Worm (Caenorhabditis elegans): Measurements from ENCODE around the gene T05H10.1.

T05H10.1 gene

DNA sequence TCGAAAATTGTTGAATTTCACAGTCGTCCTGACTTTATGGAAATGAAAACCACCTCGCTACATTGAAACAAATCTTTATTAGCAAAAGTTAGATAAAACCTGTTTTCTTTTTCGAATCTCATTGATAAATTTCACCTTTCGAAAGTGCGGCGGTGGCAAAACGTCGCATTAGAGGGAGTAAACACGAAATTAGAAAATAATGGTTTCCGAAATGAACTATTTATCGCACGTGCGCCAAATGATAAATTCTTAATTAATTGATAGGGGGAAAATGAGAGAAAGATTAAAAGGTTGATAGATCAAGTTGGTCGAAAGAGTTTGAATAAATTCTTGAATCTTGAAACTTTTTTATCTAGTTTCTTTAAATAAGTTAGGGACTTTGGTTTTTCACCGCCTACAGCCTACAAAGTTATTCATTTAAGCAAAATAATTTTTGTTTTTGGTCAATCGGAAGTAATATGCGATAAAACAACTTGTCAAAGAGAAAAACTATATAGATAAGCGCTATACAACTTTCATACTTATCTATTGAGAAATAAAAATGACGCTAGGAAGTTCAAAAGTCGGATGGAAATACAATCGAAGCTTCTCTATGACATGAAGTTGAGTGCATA is 28.7 kb downstream of the T05H10.1 start (continued):
- no peak for TF ChIP-seq mes-2 (tag; optimal IDR thresholded peaks at IDR 0.05; ENCODE audit: poor library complexity, severe bottlenecking)

DNA sequence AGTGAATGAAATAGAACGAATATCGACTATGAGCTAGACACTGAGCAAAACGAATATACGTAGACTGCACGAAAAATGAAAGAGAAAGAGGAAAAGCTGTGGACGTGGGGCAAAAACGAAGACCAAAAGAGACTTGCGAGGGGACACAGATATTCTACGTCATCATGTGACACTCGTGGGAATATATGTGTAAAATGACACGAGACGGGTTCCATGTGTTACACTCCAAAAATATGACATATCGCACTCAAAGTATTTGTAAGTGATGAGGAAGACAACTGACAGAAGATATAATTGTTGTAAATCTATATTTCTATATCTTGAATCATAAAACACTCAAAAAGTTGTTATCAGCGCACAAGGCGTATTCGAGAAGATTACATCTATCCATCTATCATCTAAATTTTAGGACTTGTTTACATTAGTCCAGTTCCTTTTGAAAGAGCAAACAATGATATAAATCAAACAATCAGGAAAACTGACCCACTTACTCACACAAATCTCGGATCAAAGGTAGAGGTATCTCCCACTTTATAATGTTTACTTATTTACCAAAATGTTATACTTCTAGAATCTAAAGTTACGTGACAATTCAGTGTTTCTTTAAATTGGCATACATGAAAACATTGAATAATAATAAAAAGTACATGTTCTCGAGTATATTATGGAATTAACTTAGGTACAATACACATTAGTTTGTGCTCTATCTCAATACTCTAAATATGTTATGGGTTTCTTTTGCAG is 29.6 kb downstream of the T05H10.1 start:
- no peak for TF ChIP-seq ztf-7 (tag; optimal IDR thresholded peaks at IDR 0.05)
- TF ChIP-seq egl-43 (GFP tag; IDR thresholded peaks at IDR 0.05): no peak
- TF ChIP-seq aly-2 (tag; optimal IDR thresholded peaks at IDR 0.05): no peak
- no peak for TF ChIP-seq Y5F2A.4 (GFP tag; optimal IDR thresholded peaks at IDR 0.05)
- no peak for TF ChIP-seq lin-29 (GFP tag; IDR thresholded peaks at IDR 0.05)
- no peak for TF ChIP-seq fos-1 (tag; optimal IDR thresholded peaks at IDR 0.05)
- TF ChIP-seq daf-16 (GFP tag; optimal IDR thresholded peaks at IDR 0.05): peak in 1 of 2 experiments; percentile 63
- TF ChIP-seq daf-16 (tag; optimal IDR thresholded peaks at IDR 0.05): no peak
- no peak for TF ChIP-seq egl-27 (tag; optimal IDR thresholded peaks at IDR 0.05)
- TF ChIP-seq nhr-237 (tag; optimal IDR thresholded peaks at IDR 0.05): no peak
- TF ChIP-seq nhr-11 (tag; optimal IDR thresholded peaks at IDR 0.05): peak; percentile 54
- no peak for TF ChIP-seq ZK337.2 (GFP tag; IDR thresholded peaks at IDR 0.05)
- no peak for TF ChIP-seq ceh-28 (tag; optimal IDR thresholded peaks at IDR 0.05)
- no peak for TF ChIP-seq vab-7 (GFP tag; IDR thresholded peaks at IDR 0.05)
- TF ChIP-seq arid-1 (GFP tag; conservative IDR thresholded peaks at IDR 0.05): no peak
- peak; percentile 96 for TF ChIP-seq aha-1 (tag)
- no peak for TF ChIP-seq ztf-11 (tag; optimal IDR thresholded peaks at IDR 0.05)
- no peak for TF ChIP-seq dve-1 (tag; optimal IDR thresholded peaks at IDR 0.05; ENCODE audit: insufficient read depth)
- TF ChIP-seq rbr-2 (tag; optimal IDR thresholded peaks at IDR 0.05): peak; percentile 38
- no peak for TF ChIP-seq saeg-2 (GFP tag; IDR thresholded peaks at IDR 0.05)
- no peak for TF ChIP-seq F49E8.2 (tag; optimal IDR thresholded peaks at IDR 0.05; ENCODE audit: borderline replicate concordance)
- no peak for TF ChIP-seq lim-7 (GFP tag; IDR thresholded peaks at IDR 0.05)
- no peak for TF ChIP-seq ama-1 (optimal IDR thresholded peaks at IDR 0.05)
- TF ChIP-seq pha-4 (GFP tag; IDR thresholded peaks at IDR 0.05): no peak
- TF ChIP-seq pha-4 (tag; optimal IDR thresholded peaks at IDR 0.05): no peak
- TF ChIP-seq snpc-4 (tag; optimal IDR thresholded peaks at IDR 0.05): no peak
- TF ChIP-seq nhr-25 (tag; optimal IDR thresholded peaks at IDR 0.05; ENCODE audit: borderline replicate concordance, insufficient read depth): no peak
- TF ChIP-seq mdt-29 (GFP tag; IDR thresholded peaks at IDR 0.05): no peak
- no peak for TF ChIP-seq jun-1 (tag; optimal IDR thresholded peaks at IDR 0.05)
- peak; percentile 81 for TF ChIP-seq nhr-48 (tag; optimal IDR thresholded peaks at IDR 0.05)
- no peak for TF ChIP-seq pqm-1 (tag; optimal IDR thresholded peaks at IDR 0.05)
- no peak for TF ChIP-seq lin-13 (GFP tag; optimal IDR thresholded peaks at IDR 0.05)
- TF ChIP-seq Y48G9A.11 (GFP tag; IDR thresholded peaks at IDR 0.05): no peak
- TF ChIP-seq daf-12 (tag; optimal IDR thresholded peaks at IDR 0.05): no peak
- no peak for TF ChIP-seq nhr-111 (GFP tag; optimal IDR thresholded peaks at IDR 0.05)
- peak in 1 of 2 experiments; percentile 41 for TF ChIP-seq hif-1 (tag; optimal IDR thresholded peaks at IDR 0.05)
- no peak for TF ChIP-seq fkh-10 (GFP tag; optimal IDR thresholded peaks at IDR 0.05)
- TF ChIP-seq zfp-3 (GFP tag; conservative IDR thresholded peaks at IDR 0.05): no peak
- no peak for TF ChIP-seq madf-5 (GFP tag; IDR thresholded peaks at IDR 0.05)
- no peak for TF ChIP-seq mes-2 (tag; optimal IDR thresholded peaks at IDR 0.05; ENCODE audit: poor library complexity, severe bottlenecking)
- no peak for TF ChIP-seq lin-1 (GFP tag; IDR thresholded peaks at IDR 0.05)
- no peak for TF ChIP-seq set-16 (GFP tag; IDR thresholded peaks at IDR 0.05)
- TF ChIP-seq zfp-2 (tag; optimal IDR thresholded peaks at IDR 0.05): no peak
- no peak for TF ChIP-seq nhr-102 (tag; optimal IDR thresholded peaks at IDR 0.05)
- TF ChIP-seq Y75B8A.6 (GFP tag; IDR thresholded peaks at IDR 0.05): no peak
- no peak for TF ChIP-seq T20F7.1 (GFP tag; optimal IDR thresholded peaks at IDR 0.05)
- TF ChIP-seq gei-8 (GFP tag; optimal IDR thresholded peaks at IDR 0.05): no peak
- TF ChIP-seq daf-19 (GFP tag; conservative IDR thresholded peaks at IDR 0.05): no peak
